Fruit fly (Drosophila melanogaster): ENCODE results near the gene CG7298.

DNA sequence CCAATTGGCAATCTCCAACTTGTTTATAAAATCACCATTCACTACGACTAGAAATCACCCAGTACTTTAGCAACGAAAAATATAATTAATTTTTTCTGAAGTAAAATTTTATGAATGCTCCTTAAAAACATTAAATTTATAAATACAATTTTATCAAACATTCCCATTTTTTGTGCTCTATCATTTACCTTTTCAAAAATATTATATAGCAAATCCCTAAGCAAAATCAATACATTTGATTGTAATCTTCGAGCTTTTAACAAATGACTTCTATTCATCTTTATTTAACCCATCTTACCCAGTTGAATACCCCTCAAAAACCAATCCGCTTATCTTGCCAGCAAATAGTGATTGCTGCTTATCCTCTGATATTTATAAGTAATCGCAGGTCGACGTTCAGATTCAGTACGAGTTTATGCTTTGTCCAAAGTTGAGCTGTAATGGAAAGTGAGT, 18.0 kb upstream of the CG7298 start, which contains the start of gene CG17145:
- TF ChIP-seq CG32121 (GFP tag; IDR thresholded peaks at IDR 0.05) (no peak), CG10348 (GFP tag; IDR thresholded peaks at IDR 0.05) (no peak), CG8159 (tag; optimal IDR thresholded peaks at IDR 0.05) (no peak), Pif1A (GFP tag; optimal IDR thresholded peaks at IDR 0.05) (no peak)

Measured in whole organism, pupa.